Worm (Caenorhabditis elegans): ENCODE measurements around the gene vab-7.

vab-7 gene

ce11 chrIII:10881996-10882395 is 38.1 kb upstream of the vab-7 start:
- TF ChIP-seq nhr-23 (tag; optimal IDR thresholded peaks at IDR 0.05), result peak; percentile 59
- TF ChIP-seq unc-39 (tag; optimal IDR thresholded peaks at IDR 0.05), result no peak
- no peak for TF ChIP-seq jun-1 (tag; optimal IDR thresholded peaks at IDR 0.05)
- TF ChIP-seq fkh-10 (GFP tag; optimal IDR thresholded peaks at IDR 0.05), result no peak
- TF ChIP-seq daf-12 (tag; optimal IDR thresholded peaks at IDR 0.05), result no peak
- TF ChIP-seq sea-2 (GFP tag; optimal IDR thresholded peaks at IDR 0.05), result no peak
- no peak for TF ChIP-seq fos-1 (tag; optimal IDR thresholded peaks at IDR 0.05)
- TF ChIP-seq nhr-12 (tag; optimal IDR thresholded peaks at IDR 0.05), result no peak
- no peak for TF ChIP-seq unc-62 (GFP tag; optimal IDR thresholded peaks at IDR 0.05)
- no peak for TF ChIP-seq nhr-76 (tag; optimal IDR thresholded peaks at IDR 0.05)
- TF ChIP-seq elt-2 (tag; optimal IDR thresholded peaks at IDR 0.05), result no peak
- TF ChIP-seq zag-1 (tag; optimal IDR thresholded peaks at IDR 0.05), result no peak
- peak; percentile 5 for TF ChIP-seq pqm-1 (tag; optimal IDR thresholded peaks at IDR 0.05)
- no peak for TF ChIP-seq tbx-2 (tag; optimal IDR thresholded peaks at IDR 0.05)
- TF ChIP-seq egl-5 (tag; optimal IDR thresholded peaks at IDR 0.05), result peak; percentile 40
- TF ChIP-seq ama-1 (optimal IDR thresholded peaks at IDR 0.05), result no peak
- no peak for TF ChIP-seq nhr-11 (tag; optimal IDR thresholded peaks at IDR 0.05)
- no peak for TF ChIP-seq fkh-2 (tag; optimal IDR thresholded peaks at IDR 0.05)
- TF ChIP-seq ceh-16 (tag; optimal IDR thresholded peaks at IDR 0.05), result no peak
- TF ChIP-seq nfya-1 (tag; optimal IDR thresholded peaks at IDR 0.05; ENCODE audit: insufficient read depth), result peak; percentile 77
- TF ChIP-seq nhr-67 (tag; optimal IDR thresholded peaks at IDR 0.05), result no peak
- no peak for TF ChIP-seq nhr-28 (tag; optimal IDR thresholded peaks at IDR 0.05)
- peak; percentile 28 for TF ChIP-seq nhr-25 (tag; optimal IDR thresholded peaks at IDR 0.05)
- peak; percentile 3 for TF ChIP-seq lin-39 (tag; optimal IDR thresholded peaks at IDR 0.05)
- no peak for TF ChIP-seq elt-3 (tag; optimal IDR thresholded peaks at IDR 0.05)
- TF ChIP-seq skn-1 (tag; optimal IDR thresholded peaks at IDR 0.05), result no peak
- TF ChIP-seq lsy-12 (tag; optimal IDR thresholded peaks at IDR 0.05), result no peak
- TF ChIP-seq nhr-237 (tag; optimal IDR thresholded peaks at IDR 0.05), result no peak
- TF ChIP-seq ztf-11 (tag; optimal IDR thresholded peaks at IDR 0.05), result no peak
- TF ChIP-seq ceh-9 (tag; optimal IDR thresholded peaks at IDR 0.05), result no peak
- no peak for TF ChIP-seq mml-1 (tag; optimal IDR thresholded peaks at IDR 0.05)
- TF ChIP-seq nhr-77 (tag; optimal IDR thresholded peaks at IDR 0.05), result no peak
- TF ChIP-seq ceh-28 (tag; optimal IDR thresholded peaks at IDR 0.05), result no peak
- peak; percentile 46 for TF ChIP-seq snpc-4 (tag; optimal IDR thresholded peaks at IDR 0.05)
- peak; percentile 90 for TF ChIP-seq lin-15B (tag; optimal IDR thresholded peaks at IDR 0.05)
- peak; percentile 78 for TF ChIP-seq pha-4 (tag; optimal IDR thresholded peaks at IDR 0.05)
- no peak for TF ChIP-seq ZK546.5 (tag; optimal IDR thresholded peaks at IDR 0.05)
- no peak for TF ChIP-seq ztf-4 (tag; optimal IDR thresholded peaks at IDR 0.05)
- no peak for TF ChIP-seq mdl-1 (tag; optimal IDR thresholded peaks at IDR 0.05)
- no peak for TF ChIP-seq egl-27 (tag; optimal IDR thresholded peaks at IDR 0.05)
- no peak for TF ChIP-seq elt-1 (tag; optimal IDR thresholded peaks at IDR 0.05)
- peak; percentile 43 for TF ChIP-seq hmg-11 (tag; optimal IDR thresholded peaks at IDR 0.05)
- TF ChIP-seq R02D3.7 (tag; optimal IDR thresholded peaks at IDR 0.05), result peak; percentile 6
- TF ChIP-seq eor-1 (tag; optimal IDR thresholded peaks at IDR 0.05), result no peak
- TF ChIP-seq ceh-82 (tag; optimal IDR thresholded peaks at IDR 0.05), result no peak
- TF ChIP-seq aly-2 (tag; optimal IDR thresholded peaks at IDR 0.05), result no peak
- TF ChIP-seq nhr-43 (tag; optimal IDR thresholded peaks at IDR 0.05; ENCODE audit: poor library complexity, severe bottlenecking), result no peak

- TF ChIP-seq mdl-1 (tag; optimal IDR thresholded peaks at IDR 0.05), result no peak
- TF ChIP-seq nhr-67 (tag; optimal IDR thresholded peaks at IDR 0.05), result no peak
- no peak for TF ChIP-seq ceh-82 (tag; optimal IDR thresholded peaks at IDR 0.05)
- no peak for TF ChIP-seq egl-5 (tag; optimal IDR thresholded peaks at IDR 0.05)
- no peak for TF ChIP-seq unc-62 (GFP tag; optimal IDR thresholded peaks at IDR 0.05)
- no peak for TF ChIP-seq pqm-1 (tag; optimal IDR thresholded peaks at IDR 0.05)
- TF ChIP-seq ceh-16 (tag; optimal IDR thresholded peaks at IDR 0.05), result no peak
- TF ChIP-seq nhr-28 (tag; optimal IDR thresholded peaks at IDR 0.05), result no peak
- TF ChIP-seq nhr-43 (tag; optimal IDR thresholded peaks at IDR 0.05; ENCODE audit: poor library complexity, severe bottlenecking), result no peak
- TF ChIP-seq sea-2 (GFP tag; optimal IDR thresholded peaks at IDR 0.05), result no peak
- TF ChIP-seq nhr-23 (tag; optimal IDR thresholded peaks at IDR 0.05), result no peak
- no peak for TF ChIP-seq ceh-28 (tag; optimal IDR thresholded peaks at IDR 0.05)
These were observed 31.3 kb upstream of the vab-7 start for ce11 chrIII:10888824-10889223.
